Worm (Caenorhabditis elegans): ENCODE data around the gene cnc-9.

Gene cnc-9

DNA sequence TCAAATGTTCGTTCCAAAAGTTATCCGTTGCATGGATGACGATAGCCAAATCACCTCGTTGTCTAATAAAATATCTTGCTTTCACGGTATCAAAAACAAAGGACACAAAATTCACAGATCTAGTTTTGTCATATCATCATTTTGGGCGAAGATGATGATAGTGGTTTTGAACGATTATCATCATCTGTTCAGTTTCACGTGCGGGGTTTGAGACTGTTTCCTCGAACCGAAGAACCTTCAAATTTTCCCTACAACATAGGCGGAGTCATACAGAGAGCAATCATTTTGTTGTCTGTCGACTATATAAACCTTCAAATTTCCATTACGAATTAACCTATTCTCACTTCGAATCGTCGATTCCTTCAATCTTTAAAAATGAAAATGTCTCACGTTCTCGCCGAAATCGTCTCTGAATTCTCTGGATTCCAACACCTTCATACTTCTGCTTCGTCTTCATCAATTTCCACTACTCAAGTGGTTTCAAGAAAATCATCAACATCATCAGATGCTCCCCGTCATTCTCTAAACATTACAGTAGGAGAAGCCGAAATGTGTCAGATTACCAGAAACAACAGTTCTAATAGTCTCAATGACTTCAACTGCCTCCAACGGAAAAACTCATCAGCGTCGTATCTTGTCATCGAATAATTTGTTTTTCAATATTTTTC lies 13.2 kb upstream of the cnc-9 start, which contains the start of gene F18E3.11 (continued):
- TF ChIP-seq mxl-3 (GFP tag; optimal IDR thresholded peaks at IDR 0.05), result peak; percentile 45
- 0 out of 2 replicates have a peak, but pooled peaks have one; percentile 29 for TF ChIP-seq tra-1 (GFP tag; IDR thresholded peaks at IDR 0.05)

DNA sequence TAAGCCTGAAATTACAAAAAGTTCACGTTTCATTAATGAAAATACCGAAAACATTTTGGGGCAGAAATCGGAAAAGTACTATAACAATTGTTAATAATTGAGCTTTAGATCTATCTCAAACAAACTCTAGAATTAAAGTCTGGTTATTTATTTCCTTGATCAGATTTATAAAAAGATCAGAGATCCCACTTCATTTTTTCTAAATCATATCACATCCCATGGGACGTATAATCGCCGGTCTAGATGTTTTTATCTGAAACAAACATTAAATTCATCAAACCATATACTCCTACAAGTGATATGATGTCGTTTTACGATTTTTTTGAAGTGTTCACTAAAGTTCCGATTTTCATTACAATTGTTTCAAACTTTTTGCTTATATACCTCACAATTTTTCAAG lies 11.7 kb upstream of the cnc-9 start, which contains the start of gene str-41:
Gene str-41, plus strand, starts transcription at position 301 of the 400 bp plus-strand sequence.
- TF ChIP-seq hlh-11 (tag; optimal IDR thresholded peaks at IDR 0.05) (no peak), madf-9 (GFP tag; conservative IDR thresholded peaks at IDR 0.05) (no peak), hmg-1.1 (GFP tag; IDR thresholded peaks at IDR 0.05) (no peak), arid-1 (GFP tag; conservative IDR thresholded peaks at IDR 0.05) (no peak), egl-43 (GFP tag; IDR thresholded peaks at IDR 0.05) (no peak), ceh-20 (GFP tag; IDR thresholded peaks at IDR 0.05) (no peak), lin-38 (GFP tag; IDR thresholded peaks at IDR 0.05) (no peak), attf-4 (tag; optimal IDR thresholded peaks at IDR 0.05) (no peak), hif-1 (tag; optimal IDR thresholded peaks at IDR 0.05) (no peak), lin-15B (tag; optimal IDR thresholded peaks at IDR 0.05) (no peak), jun-1 (tag; optimal IDR thresholded peaks at IDR 0.05) (no peak), set-16 (GFP tag; IDR thresholded peaks at IDR 0.05) (no peak), spr-3 (GFP tag; optimal IDR thresholded peaks at IDR 0.05) (no peak), tra-1 (GFP tag; IDR thresholded peaks at IDR 0.05) (no peak), nhr-48 (tag; optimal IDR thresholded peaks at IDR 0.05) (no peak), fos-1 (tag; optimal IDR thresholded peaks at IDR 0.05) (no peak), lin-1 (GFP tag; IDR thresholded peaks at IDR 0.05) (no peak), unc-130 (GFP tag; optimal IDR thresholded peaks at IDR 0.05) (no peak), unc-39 (tag; optimal IDR thresholded peaks at IDR 0.05) (no peak)

DNA sequence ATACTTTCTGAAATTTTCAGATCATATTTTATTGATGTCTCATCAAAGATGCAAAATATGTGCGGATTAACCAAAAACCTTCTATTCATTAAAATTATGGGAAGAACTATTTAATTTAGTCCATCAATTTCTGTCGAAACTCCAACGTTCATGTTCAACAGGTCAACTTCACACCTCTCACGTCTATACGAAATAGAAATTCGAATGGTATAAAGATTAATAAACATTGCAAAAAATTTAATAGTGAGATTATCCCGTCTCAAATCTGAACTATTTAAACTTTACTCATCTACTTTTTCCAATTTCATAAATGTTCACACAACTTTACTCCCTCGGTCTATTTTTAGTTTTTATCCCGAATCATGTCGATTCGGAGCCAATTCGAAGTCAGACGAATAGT lies 9.6 kb upstream of the cnc-9 start, which contains the start of gene R13D7.2:
Gene R13D7.2, plus strand, starts transcription at position 301 of the 400 bp plus-strand sequence.
- no peak for TF ChIP-seq sdz-12 (GFP tag; optimal IDR thresholded peaks at IDR 0.05)

DNA sequence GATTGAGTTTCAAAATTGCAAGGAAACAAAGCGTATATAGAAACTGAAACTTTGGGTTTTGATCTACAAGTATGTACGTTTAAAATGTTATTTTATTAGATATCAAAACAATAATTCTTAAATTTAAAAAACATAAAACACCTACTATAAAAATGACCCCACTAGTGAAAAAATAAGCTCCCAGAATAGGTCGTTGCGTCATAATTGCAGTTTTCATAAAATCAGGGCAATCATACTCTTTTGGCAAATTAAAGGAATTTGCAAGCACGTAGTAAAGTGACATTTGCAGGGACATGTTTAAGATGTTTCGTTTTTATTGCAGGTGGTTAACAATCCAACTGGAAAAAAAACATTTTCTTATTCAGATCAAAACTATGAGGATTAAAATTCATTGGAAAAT lies 8.5 kb upstream of the cnc-9 start, which contains the start of gene srt-6:
Gene srt-6, minus strand, starts transcription at position 295 of the 400 bp plus-strand sequence.
- TF ChIP-seq dmd-6 (GFP tag; IDR thresholded peaks at IDR 0.05) (no peak), hmg-1.1 (GFP tag; IDR thresholded peaks at IDR 0.05) (no peak), lin-38 (GFP tag; IDR thresholded peaks at IDR 0.05) (no peak), ceh-44 (GFP tag; IDR thresholded peaks at IDR 0.05) (no peak), ztf-7 (tag; optimal IDR thresholded peaks at IDR 0.05) (no peak), vab-7 (GFP tag; IDR thresholded peaks at IDR 0.05) (no peak), mes-2 (tag; optimal IDR thresholded peaks at IDR 0.05; ENCODE audit: poor library complexity, severe bottlenecking) (no peak), nhr-111 (GFP tag; optimal IDR thresholded peaks at IDR 0.05) (no peak), lin-39 (tag; optimal IDR thresholded peaks at IDR 0.05) (no peak), ceh-32 (tag; optimal IDR thresholded peaks at IDR 0.05; ENCODE audit: poor library complexity) (no peak), unc-130 (GFP tag; optimal IDR thresholded peaks at IDR 0.05) (no peak), Y48G9A.11 (GFP tag; IDR thresholded peaks at IDR 0.05) (no peak), egl-27 (tag; optimal IDR thresholded peaks at IDR 0.05) (no peak), T26A8.4 (GFP tag; IDR thresholded peaks at IDR 0.05) (no peak), nhr-102 (tag; optimal IDR thresholded peaks at IDR 0.05) (no peak), arid-1 (GFP tag; conservative IDR thresholded peaks at IDR 0.05) (no peak), zag-1 (tag; optimal IDR thresholded peaks at IDR 0.05) (no peak)

Data from whole organism, L4 larva.